Fruit fly (Drosophila melanogaster) S2 (cell line): ENCODE measurements around the gene Deaf1.

ENCODE experiments used
- CG8478 ChIP-seq: fragments of >200 bp; optimal IDR thresholded peaks from 2 replicates; lab custom pipeline; 2018
- CTCF ChIP-seq, 2 experiments: fragments of >200 bp; optimal IDR thresholded peaks; 2 replicates each; lab custom pipeline; 2018

dm6 chr3L:19790564-19790928 lies 27.4 kb upstream of the Deaf1 start:
- TF ChIP-seq CG8478 (lab: Kevin White, UChicago) = no peak
- TF ChIP-seq CTCF (optimal IDR thresholded peaks at IDR 0.05; lab: Kevin White, UChicago) = no peak
